Worm (Caenorhabditis elegans) whole organism, late embryonic: ENCODE results near the gene tag-120.

Experiments
- F13H6.1 ChIP-seq: sonication (generic microtip); optimal IDR thresholded peaks from 2 replicates; lab custom pipeline; 2016; ENCODE audit warnings: missing genetic modification characterization, missing compliant biosample characterization
- ama-1 ChIP-seq: fragments of 150-350 bp; optimal IDR thresholded peaks from 2 replicates; lab custom pipeline; 2014
- ceh-14 ChIP-seq: sonication (generic microtip); optimal IDR thresholded peaks from 2 replicates; lab custom pipeline; 2016; ENCODE audit warnings: missing genotype, missing genetic modification characterization, missing compliant biosample characterization
- ceh-30 ChIP-seq: fragments of 150-350 bp; optimal IDR thresholded peaks from 2 replicates; lab custom pipeline; 2014; ENCODE audit warnings: missing biosample characterization, missing genetic modification characterization
- ceh-31 ChIP-seq: sonication (generic microtip); optimal IDR thresholded peaks from 2 replicates; lab custom pipeline; 2016; ENCODE audit warnings: missing genetic modification characterization, missing compliant biosample characterization
- dmd-4 ChIP-seq: sonication (generic microtip); optimal IDR thresholded peaks from 2 replicates; lab custom pipeline; 2016; ENCODE audit warnings: borderline replicate concordance, missing genetic modification characterization, missing compliant biosample characterization
- dve-1 ChIP-seq: sonication (generic microtip); optimal IDR thresholded peaks from 2 replicates; lab custom pipeline; 2017; ENCODE audit warnings: antibody characterized with exemption, mild to moderate bottlenecking, missing genetic modification characterization, missing compliant biosample characterization
- eyg-1 ChIP-seq: sonication (generic microtip); optimal IDR thresholded peaks from 2 replicates; lab custom pipeline; 2016; ENCODE audit warnings: missing genotype, missing genetic modification characterization, missing compliant biosample characterization
- fkh-10 ChIP-seq: fragments of 150-350 bp; optimal IDR thresholded peaks from 2 replicates; lab custom pipeline; 2014; ENCODE audit warnings: missing biosample characterization, missing genetic modification reagents, missing genetic modification characterization
- gmeb-2 ChIP-seq: sonication (generic microtip); optimal IDR thresholded peaks from 2 replicates; lab custom pipeline; 2016; ENCODE audit warnings: missing genetic modification characterization, inconsistent platforms, missing compliant biosample characterization
- madf-2 ChIP-seq: sonication (generic microtip); optimal IDR thresholded peaks from 2 replicates; lab custom pipeline; 2017; ENCODE audit warnings: missing genetic modification characterization, missing compliant biosample characterization
- pat-9 ChIP-seq: fragments of 200-800 bp; sonication (Bioruptor generic); optimal IDR thresholded peaks from 2 replicates; lab custom pipeline; 2018; ENCODE audit warnings: mild to moderate bottlenecking, missing genetic modification characterization, moderate library complexity, missing compliant biosample characterization
- pha-4 ChIP-seq: fragments of 150-350 bp; optimal IDR thresholded peaks from 2 replicates; lab custom pipeline; 2018; ENCODE audit warnings: missing biosample characterization, missing genetic modification reagents, missing genetic modification characterization

DNA sequence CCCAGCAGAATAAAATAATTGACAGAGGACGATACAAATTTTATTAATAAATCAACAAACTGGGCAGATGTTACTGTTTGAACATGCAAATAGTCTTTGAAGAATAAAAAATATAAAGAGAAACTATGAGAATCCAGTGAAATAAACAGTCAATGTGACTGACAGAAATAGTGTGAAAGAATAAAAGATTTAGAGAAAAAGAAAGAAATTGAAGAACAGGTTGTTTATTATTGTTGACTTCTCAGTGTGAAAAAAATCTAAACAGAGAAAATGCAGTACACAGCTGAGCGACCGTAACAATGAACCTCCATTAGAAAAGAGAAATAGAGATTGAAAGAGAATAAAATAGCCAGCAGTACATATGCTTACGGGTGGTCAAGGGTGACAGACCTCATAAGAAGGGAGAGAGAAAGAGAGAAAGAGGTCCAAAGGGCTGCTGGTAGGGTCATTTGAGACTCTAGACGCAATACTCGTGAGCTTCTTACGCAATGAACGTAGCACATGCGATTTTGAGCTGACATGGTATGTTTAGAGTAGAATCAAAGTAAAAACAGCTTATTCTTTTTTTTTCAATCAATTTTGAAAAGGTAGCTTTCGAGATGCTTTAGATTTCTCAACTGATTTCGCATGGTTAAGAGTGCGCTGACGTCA, 14.5 kb upstream of the tag-120 start, which contains the start of gene slcr-46.3:
- TF ChIP-seq ceh-31 (no peak), madf-2 (tag; lab: Kevin White, UChicago) (no peak), dve-1 (tag; lab: Kevin White, UChicago) (no peak), fkh-10 (GFP tag; lab: Kevin White, UChicago) (no peak), F13H6.1 (no peak), ceh-30 (tag; lab: Kevin White, UChicago) (no peak), eyg-1 (tag; lab: Kevin White, UChicago) (no peak), pat-9 (tag; lab: Kevin White, UChicago) (no peak), gmeb-2 (tag; lab: Kevin White, UChicago) (no peak), ceh-14 (no peak), pha-4 (tag; lab: Kevin White, UChicago) (no peak), ama-1 (lab: Kevin White, UChicago) (no peak), dmd-4 (no peak)
